Fruit fly (Drosophila melanogaster) whole organism, embryonic: Measurements from ENCODE around the gene Dpp10.

Experiments used
- Adf1 ChIP-seq: fragments of 200-800 bp; sonication (Bioruptor generic); IDR thresholded peaks from 2 replicates; pipeline ENCODE4 v1.3.6; 2022; ENCODE audit warnings: missing biosample characterization, missing genetic modification characterization
- CG11504 ChIP-seq: fragments of 200-800 bp; sonication (Bioruptor generic); optimal IDR thresholded peaks from 3 replicates; lab custom pipeline; 2019; ENCODE audit warnings: missing biosample characterization, mild to moderate bottlenecking, missing genetic modification characterization, moderate library complexity
- CG11695 ChIP-seq: fragments of 200-800 bp; sonication (Bioruptor generic); IDR thresholded peaks from 3 replicates; pipeline ENCODE4 v1.3.6; 2022; ENCODE audit warnings: missing biosample characterization, missing genetic modification characterization
- CG12391 ChIP-seq: fragments of 200-800 bp; sonication (Bioruptor generic); optimal IDR thresholded peaks from 3 replicates; lab custom pipeline; 2018; ENCODE audit warnings: missing biosample characterization, mild to moderate bottlenecking, missing genetic modification characterization, moderate library complexity
- CG13123 ChIP-seq: fragments of 200-800 bp; sonication (Bioruptor generic); optimal IDR thresholded peaks from 2 replicates; lab custom pipeline; 2016; ENCODE audit warnings: missing biosample characterization, missing genetic modification characterization
- CG14667 ChIP-seq: fragments of 200-800 bp; sonication (Bioruptor generic); IDR thresholded peaks from 2 replicates; pipeline ENCODE4 v1.3.6; 2022; ENCODE audit warnings: missing biosample characterization, missing genetic modification characterization
- CG17359 ChIP-seq: fragments of 200-800 bp; sonication (Bioruptor generic); optimal IDR thresholded peaks from 3 replicates; lab custom pipeline; 2018; ENCODE audit warnings: missing biosample characterization, mild to moderate bottlenecking, missing genetic modification characterization, moderate library complexity
- CG2129 ChIP-seq: fragments of 200-800 bp; sonication (Bioruptor generic); IDR thresholded peaks from 2 replicates; pipeline ENCODE4 v1.3.6; 2022; ENCODE audit warnings: missing biosample characterization, missing genetic modification characterization; ENCODE audit not compliant: partially characterized antibody
- CG2712 ChIP-seq: fragments of 200-800 bp; optimal IDR thresholded peaks from 3 replicates; lab custom pipeline; 2019; ENCODE audit warnings: missing biosample characterization, mild to moderate bottlenecking, missing genetic modification characterization, moderate library complexity
- CG31365 ChIP-seq: fragments of 200-800 bp; sonication (Bioruptor generic); optimal IDR thresholded peaks from 2 replicates; lab custom pipeline; 2018; ENCODE audit warnings: missing biosample characterization, mild to moderate bottlenecking, missing genetic modification characterization
- CG3163 ChIP-seq: fragments of 200-800 bp; sonication (Bioruptor generic); optimal IDR thresholded peaks from 3 replicates; lab custom pipeline; 2016; ENCODE audit warnings: missing biosample characterization, missing genetic modification characterization
- CG4617 ChIP-seq: fragments of 200-800 bp; sonication (Bioruptor generic); optimal IDR thresholded peaks from 3 replicates; lab custom pipeline; 2016; ENCODE audit warnings: missing biosample characterization, missing genetic modification characterization, borderline replicate concordance
- CG5245 ChIP-seq: fragments of 200-800 bp; sonication (Bioruptor generic); optimal IDR thresholded peaks from 3 replicates; lab custom pipeline; 2016; ENCODE audit warnings: missing biosample characterization, missing genetic modification characterization
- CG7786 ChIP-seq: fragments of 200-800 bp; sonication (Bioruptor generic); optimal IDR thresholded peaks from 2 replicates; lab custom pipeline; 2016; ENCODE audit warnings: missing biosample characterization, missing genetic modification characterization
- CG7839 ChIP-seq: fragments of 200-800 bp; sonication (Bioruptor generic); optimal IDR thresholded peaks from 3 replicates; lab custom pipeline; 2018; ENCODE audit warnings: missing biosample characterization, mild to moderate bottlenecking, missing genetic modification characterization, moderate library complexity
- CG8944 ChIP-seq: fragments of 200-800 bp; sonication (Bioruptor generic); optimal IDR thresholded peaks from 3 replicates; lab custom pipeline; 2016; ENCODE audit warnings: missing biosample characterization, missing genetic modification characterization
- CG9817 ChIP-seq: fragments of 200-800 bp; sonication (Bioruptor generic); optimal IDR thresholded peaks from 2 replicates; lab custom pipeline; 2018; ENCODE audit warnings: missing biosample characterization, mild to moderate bottlenecking, missing genetic modification characterization, moderate library complexity
- Dref ChIP-seq: fragments of 200-800 bp; sonication (Bioruptor generic); IDR thresholded peaks from 2 replicates; pipeline ENCODE4 v1.3.6; 2022; ENCODE audit warnings: missing biosample characterization, missing genetic modification characterization
- Ets65A ChIP-seq: fragments of 200-800 bp; sonication (Bioruptor generic); peaks from one replicate; lab custom pipeline; 2016; ENCODE audit warnings: missing biosample characterization, missing genetic modification characterization
- HLHmδ ChIP-seq: fragments of 200-800 bp; sonication (Bioruptor generic); optimal IDR thresholded peaks from 2 replicates; lab custom pipeline; 2018; ENCODE audit warnings: missing biosample characterization, mild to moderate bottlenecking, missing genetic modification characterization, moderate library complexity
- HmgZ ChIP-seq: fragments of 200-800 bp; sonication (Bioruptor generic); optimal IDR thresholded peaks from 2 replicates; lab custom pipeline; 2018; ENCODE audit warnings: missing biosample characterization, mild to moderate bottlenecking, missing genetic modification characterization
- Hsf ChIP-seq: fragments of 200-800 bp; sonication (Bioruptor generic); optimal IDR thresholded peaks from 3 replicates; lab custom pipeline; 2016; ENCODE audit warnings: missing biosample characterization, missing genetic modification characterization
- Kr ChIP-seq: fragments of 200-800 bp; sonication (Bioruptor generic); optimal IDR thresholded peaks from 2 replicates; lab custom pipeline; 2017; ENCODE audit warnings: missing biosample characterization, mild to moderate bottlenecking, missing genetic modification characterization
- Max ChIP-seq: fragments of 200-800 bp; sonication (Bioruptor generic); optimal IDR thresholded peaks from 2 replicates; lab custom pipeline; 2016; ENCODE audit warnings: missing biosample characterization, mild to moderate bottlenecking, missing genetic modification characterization
- Pdp1 ChIP-seq, 2 experiments: fragments of 200-800 bp; sonication (Bioruptor generic); optimal IDR thresholded peaks; 3 replicates each; lab custom pipeline; 2016; ENCODE audit warnings: missing biosample characterization in 2 of 2, missing genetic modification characterization in 2 of 2, mild to moderate bottlenecking in 1 of 2, moderate library complexity in 1 of 2
- Sry-β ChIP-seq: fragments of 200-800 bp; sonication (Bioruptor generic); optimal IDR thresholded peaks from 2 replicates; lab custom pipeline; 2018; ENCODE audit warnings: missing biosample characterization, mild to moderate bottlenecking, missing genetic modification characterization, moderate library complexity
- ara ChIP-seq: fragments of 200-800 bp; sonication (Bioruptor generic); IDR thresholded peaks from 2 replicates; pipeline ENCODE4 v1.3.6; 2022; ENCODE audit warnings: missing biosample characterization, missing genetic modification characterization
- br ChIP-seq: fragments of >200 bp; optimal IDR thresholded peaks from 2 replicates; lab custom pipeline; 2017
- btn ChIP-seq: fragments of 200-800 bp; sonication (Bioruptor generic); optimal IDR thresholded peaks from 2 replicates; lab custom pipeline; 2016; ENCODE audit warnings: missing biosample characterization, missing genetic modification characterization
- ci ChIP-seq: fragments of 200-800 bp; sonication (Bioruptor generic); IDR thresholded peaks from 3 replicates; pipeline ENCODE4 v1.3.6; 2022; ENCODE audit warnings: missing biosample characterization, missing genetic modification characterization
- ewg ChIP-seq: fragments of 200-800 bp; sonication (Bioruptor generic); optimal IDR thresholded peaks from 3 replicates; lab custom pipeline; 2017; ENCODE audit warnings: mild to moderate bottlenecking, missing biosample characterization, missing genetic modification reagents, missing genetic modification characterization
- fd3F ChIP-seq: fragments of 200-800 bp; sonication (Bioruptor generic); optimal IDR thresholded peaks from 2 replicates; lab custom pipeline; 2018; ENCODE audit warnings: missing biosample characterization, mild to moderate bottlenecking, missing genetic modification characterization, moderate library complexity
- ftz-f1 ChIP-seq: fragments of 200-800 bp; sonication (Bioruptor generic); optimal IDR thresholded peaks from 2 replicates; lab custom pipeline; 2016; ENCODE audit warnings: missing biosample characterization, missing genetic modification characterization
- hkb ChIP-seq, 2 experiments: fragments of 200-800 bp in 1 of 2; fragments of >200 bp in 1 of 2; sonication (Bioruptor generic) in 1 of 2; IDR thresholded peaks in 1 of 2; optimal IDR thresholded peaks in 1 of 2; 2 replicates each; pipeline versions ENCODE4 v1.3.6 to Lab custom; 2017 to 2022; ENCODE audit warnings: missing biosample characterization in 1 of 2, missing genetic modification characterization in 1 of 2
- hth ChIP-seq: fragments of >200 bp; optimal IDR thresholded peaks from 2 replicates; lab custom pipeline; 2017; ENCODE audit warnings: inconsistent platforms
- lab ChIP-seq: fragments of 200-800 bp; sonication (Bioruptor generic); optimal IDR thresholded peaks from 3 replicates; lab custom pipeline; 2017; ENCODE audit warnings: missing biosample characterization, missing genetic modification characterization, mild to moderate bottlenecking, moderate library complexity, missing genetic modification reagents
- lola ChIP-seq, 3 experiments: fragments of >200 bp in 2 of 3; fragments of 200-800 bp in 1 of 3; sonication (Bioruptor generic) in 1 of 3; optimal IDR thresholded peaks; 2 replicates each; lab custom pipeline; 2017 to 2019; ENCODE audit warnings: missing biosample characterization in 3 of 3, missing genetic modification characterization in 3 of 3, mild to moderate bottlenecking in 1 of 3, moderate library complexity in 1 of 3
- lov ChIP-seq, 2 experiments: fragments of 200-800 bp in 1 of 2; fragments of >200 bp in 1 of 2; sonication (Bioruptor generic) in 1 of 2; IDR thresholded peaks in 1 of 2; optimal IDR thresholded peaks in 1 of 2; 2 replicates in 1 of 2; 3 replicates in 1 of 2; pipeline versions ENCODE4 v1.3.6 to Lab custom; 2017 to 2022; ENCODE audit warnings: missing biosample characterization in 1 of 2, missing genetic modification characterization in 1 of 2
- nau ChIP-seq: fragments of 200-800 bp; sonication (Bioruptor generic); optimal IDR thresholded peaks from 3 replicates; lab custom pipeline; 2017; ENCODE audit warnings: missing biosample characterization, mild to moderate bottlenecking, missing genetic modification characterization, missing genetic modification reagents
- nerfin-1 ChIP-seq: fragments of 200-800 bp; sonication (Bioruptor generic); optimal IDR thresholded peaks from 3 replicates; lab custom pipeline; 2019; ENCODE audit warnings: missing biosample characterization, mild to moderate bottlenecking, missing genetic modification characterization, moderate library complexity
- repo ChIP-seq: fragments of 200-800 bp; sonication (Bioruptor generic); optimal IDR thresholded peaks from 2 replicates; lab custom pipeline; 2016; ENCODE audit warnings: missing biosample characterization, missing genetic modification characterization
- row ChIP-seq: fragments of 200-800 bp; sonication (Bioruptor generic); IDR thresholded peaks from 3 replicates; pipeline ENCODE4 v1.3.6; 2022; ENCODE audit warnings: missing biosample characterization, missing genetic modification characterization
- schlank ChIP-seq: fragments of 200-800 bp; sonication (Bioruptor generic); optimal IDR thresholded peaks from 2 replicates; lab custom pipeline; 2018; ENCODE audit warnings: missing biosample characterization, mild to moderate bottlenecking, missing genetic modification characterization
- sd ChIP-seq: fragments of 200-800 bp; sonication (Bioruptor generic); optimal IDR thresholded peaks from 3 replicates; lab custom pipeline; 2018; ENCODE audit warnings: missing biosample characterization, mild to moderate bottlenecking, missing genetic modification characterization, moderate library complexity
- slbo ChIP-seq: fragments of 200-800 bp; sonication (Bioruptor generic); IDR thresholded peaks from 2 replicates; pipeline ENCODE4 v1.3.6; 2022; ENCODE audit warnings: missing biosample characterization, missing genetic modification characterization
- tna ChIP-seq: fragments of 200-800 bp; sonication (Bioruptor generic); IDR thresholded peaks from 2 replicates; pipeline ENCODE4 v1.3.6; 2022; ENCODE audit warnings: missing biosample characterization, missing genetic modification characterization; ENCODE audit not compliant: partially characterized antibody
- tx ChIP-seq: fragments of 200-800 bp; sonication (Bioruptor generic); optimal IDR thresholded peaks from 2 replicates; lab custom pipeline; 2016; ENCODE audit warnings: missing biosample characterization, missing genetic modification characterization
- zen2 ChIP-seq: fragments of 200-800 bp; sonication (Bioruptor generic); IDR thresholded peaks from 3 replicates; pipeline ENCODE4 v1.3.6; 2022; ENCODE audit warnings: missing biosample characterization, missing genetic modification characterization; ENCODE audit not compliant: partially characterized antibody

Dpp10 gene

DNA sequence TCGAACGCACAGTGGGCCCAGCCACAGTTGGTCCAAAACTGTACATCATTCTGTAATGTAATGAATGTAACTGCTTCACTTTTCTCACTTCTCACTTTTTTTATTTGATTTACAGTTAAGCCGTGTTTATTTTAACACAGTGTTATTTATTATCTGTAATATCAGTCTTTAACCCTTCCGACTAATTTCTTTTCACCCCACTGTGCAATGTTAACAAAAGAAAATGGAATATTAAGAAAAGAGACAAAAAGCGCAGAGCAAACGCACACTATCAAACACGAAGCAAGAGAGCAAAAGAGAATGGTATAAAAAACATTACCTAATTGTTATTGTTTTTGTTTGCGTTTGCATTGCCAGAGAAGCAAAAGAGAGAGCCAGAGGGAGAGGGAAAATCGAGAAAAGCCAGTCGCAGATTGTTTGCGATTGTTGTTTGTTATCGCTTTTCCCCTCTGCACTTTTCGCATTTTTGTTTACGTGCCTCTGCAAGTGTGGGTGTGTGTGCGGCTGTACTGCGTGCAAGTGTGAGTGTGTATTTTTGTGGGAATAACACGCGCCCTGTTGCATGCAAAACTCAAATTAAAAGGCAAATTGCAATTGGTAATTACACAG is 46.3 kb upstream of the Dpp10 start (continued):
- TF ChIP-seq CG5245 (GFP tag; lab: Kevin White, UChicago) (peak; percentile 98), HmgZ (tag; lab: Kevin White, UChicago) (peak; percentile 99), Ets65A (GFP tag; lab: Kevin White, UChicago) (peak; percentile 100), CG9817 (tag; lab: Kevin White, UChicago) (peak; percentile 95), row (GFP tag; lab: Robert Waterston, UW) (peak; percentile 97), Hsf (GFP tag; lab: Kevin White, UChicago) (peak; percentile 99), btn (peak; percentile 98), fd3F (GFP tag; lab: Kevin White, UChicago) (peak; percentile 96), CG14667 (peak; percentile 94), nau (GFP tag; lab: Kevin White, UChicago) (peak; percentile 98), Sry-β (GFP tag; lab: Kevin White, UChicago) (peak; percentile 75), lov (optimal IDR thresholded peaks at IDR 0.05; lab: Kevin White, UChicago) (no peak), lov (GFP tag; IDR thresholded peaks at IDR 0.05; lab: Robert Waterston, UW) (peak; percentile 95), CG8944 (GFP tag; lab: Kevin White, UChicago) (peak; percentile 98), Pdp1 (GFP tag; optimal IDR thresholded peaks at IDR 0.05; lab: Kevin White, UChicago) (peak; percentile 97), schlank (tag; lab: Kevin White, UChicago) (peak; percentile 94), CG11695 (GFP tag; lab: Robert Waterston, UW) (peak; percentile 98), CG17359 (tag; lab: Kevin White, UChicago) (peak; percentile 99), hth (no peak), CG13123 (GFP tag; lab: Kevin White, UChicago) (peak; percentile 96), nerfin-1 (tag; lab: Kevin White, UChicago) (peak; percentile 97), ara (GFP tag; lab: Robert Waterston, UW) (peak; percentile 97), ftz-f1 (GFP tag; lab: Kevin White, UChicago) (peak; percentile 73), HLHmδ (no peak), CG2129 (GFP tag; lab: Robert Waterston, UW) (no peak), Kr (GFP tag; lab: Kevin White, UChicago) (peak; percentile 98), CG4617 (peak; percentile 97), CG12391 (tag; lab: Kevin White, UChicago) (peak; percentile 99), CG31365 (tag; lab: Kevin White, UChicago) (peak; percentile 91), ci (peak; percentile 99), hkb (optimal IDR thresholded peaks at IDR 0.05; lab: Kevin White, UChicago) (no peak), hkb (GFP tag; IDR thresholded peaks at IDR 0.05; lab: Robert Waterston, UW) (peak; percentile 99), ewg (GFP tag; lab: Kevin White, UChicago) (peak; percentile 97), tna (GFP tag; lab: Robert Waterston, UW) (0 out of 2 replicates have a peak, but pooled peaks have one; percentile 24), repo (GFP tag; lab: Kevin White, UChicago) (peak; percentile 98), sd (peak; percentile 95), lab (GFP tag; lab: Kevin White, UChicago) (peak; percentile 99), zen2 (GFP tag; lab: Robert Waterston, UW) (no peak), CG11504 (tag; lab: Kevin White, UChicago) (peak; percentile 98), Max (GFP tag; lab: Kevin White, UChicago) (peak; percentile 97), lola (GFP tag; optimal IDR thresholded peaks at IDR 0.05; lab: Kevin White, UChicago) (peak in 1 of 3 experiments; percentile 97), slbo (GFP tag; lab: Robert Waterston, UW) (peak; percentile 97), CG3163 (GFP tag; lab: Kevin White, UChicago) (peak; percentile 94), Dref (GFP tag; lab: Robert Waterston, UW) (no peak), Adf1 (peak; percentile 82), CG7786 (GFP tag; lab: Kevin White, UChicago) (peak; percentile 98), CG7839 (peak; percentile 99), tx (GFP tag; lab: Kevin White, UChicago) (peak; percentile 98), br (lab: Kevin White, UChicago) (no peak), CG2712 (tag; lab: Kevin White, UChicago) (peak; percentile 99)
